Worm (Caenorhabditis elegans) whole organism, mixed stage, embryonic: ENCODE results near the gene unc-43.

ENCODE experiments used
- M03D4.4 ChIP-seq: sonication (generic microtip); optimal IDR thresholded peaks from 2 replicates; lab custom pipeline; 2017; ENCODE audit warnings: mild to moderate bottlenecking, missing genetic modification characterization, missing compliant biosample characterization
- bed-3 ChIP-seq: fragments of 200-800 bp; sonication (Bioruptor generic); optimal IDR thresholded peaks from 3 replicates; lab custom pipeline; 2018; ENCODE audit warnings: mild to moderate bottlenecking, missing genetic modification characterization, moderate library complexity, missing compliant biosample characterization
- blmp-1 ChIP-seq: fragments of 150-350 bp; optimal IDR thresholded peaks from 2 replicates; lab custom pipeline; 2014; ENCODE audit warnings: missing biosample characterization, missing genetic modification characterization
- ceh-39 ChIP-seq: fragments of 150-350 bp; optimal IDR thresholded peaks from 2 replicates; lab custom pipeline; 2014; ENCODE audit warnings: missing biosample characterization, missing genetic modification characterization
- ces-1 ChIP-seq: fragments of 150-350 bp; optimal IDR thresholded peaks from 2 replicates; lab custom pipeline; 2014; ENCODE audit warnings: missing biosample characterization, missing genetic modification reagents, missing genetic modification characterization
- cnd-1 ChIP-seq: fragments of 200-800 bp; sonication (Bioruptor generic); optimal IDR thresholded peaks from 2 replicates; lab custom pipeline; 2018; ENCODE audit warnings: mild to moderate bottlenecking, missing genetic modification characterization, missing compliant biosample characterization
- drap-1 ChIP-seq: fragments of 200-800 bp; sonication (Bioruptor generic); optimal IDR thresholded peaks from 3 replicates; lab custom pipeline; 2018; ENCODE audit warnings: mild to moderate bottlenecking, missing genetic modification characterization, missing compliant biosample characterization
- elt-1 ChIP-seq: sonication (generic microtip); optimal IDR thresholded peaks from 2 replicates; lab custom pipeline; 2017; ENCODE audit warnings: missing genetic modification characterization, mild to moderate bottlenecking, missing compliant biosample characterization, antibody characterized with exemption, moderate library complexity, borderline replicate concordance; ENCODE audit not compliant: insufficient read depth
- elt-3 ChIP-seq: fragments of 150-350 bp; optimal IDR thresholded peaks from 2 replicates; lab custom pipeline; 2014; ENCODE audit warnings: missing biosample characterization, missing genetic modification characterization
- flh-1 ChIP-seq: fragments of 200-800 bp; sonication (Bioruptor generic); optimal IDR thresholded peaks from 2 replicates; lab custom pipeline; 2018; ENCODE audit warnings: mild to moderate bottlenecking, missing genetic modification characterization, moderate library complexity, missing compliant biosample characterization
- ham-2 ChIP-seq: fragments of 200-800 bp; sonication (Bioruptor generic); optimal IDR thresholded peaks from 2 replicates; lab custom pipeline; 2018; ENCODE audit warnings: mild to moderate bottlenecking, missing genetic modification characterization, missing compliant biosample characterization
- hlh-1 ChIP-seq: fragments of 150-350 bp; optimal IDR thresholded peaks from 2 replicates; lab custom pipeline; 2014; ENCODE audit warnings: missing biosample characterization, missing genetic modification reagents, missing genetic modification characterization
- lin-13 ChIP-seq: fragments of 150-350 bp; optimal IDR thresholded peaks from 2 replicates; lab custom pipeline; 2014; ENCODE audit warnings: missing biosample characterization, missing genetic modification characterization
- lsy-2 ChIP-seq: fragments of 150-350 bp; optimal IDR thresholded peaks from 2 replicates; lab custom pipeline; 2014; ENCODE audit warnings: missing biosample characterization, missing genetic modification characterization
- mab-5 ChIP-seq: fragments of 150-350 bp; optimal IDR thresholded peaks from 2 replicates; lab custom pipeline; 2014; ENCODE audit warnings: missing biosample characterization, missing genetic modification characterization
- mep-1 ChIP-seq: fragments of 150-350 bp; optimal IDR thresholded peaks from 2 replicates; lab custom pipeline; 2017; ENCODE audit warnings: missing biosample characterization, missing genetic modification reagents, missing genetic modification characterization, inconsistent platforms
- nhr-12 ChIP-seq: fragments of 150-350 bp; optimal IDR thresholded peaks from 2 replicates; lab custom pipeline; 2014; ENCODE audit warnings: missing biosample characterization, missing genetic modification characterization
- nhr-237 ChIP-seq: fragments of 150-350 bp; optimal IDR thresholded peaks from 2 replicates; lab custom pipeline; 2014; ENCODE audit warnings: missing biosample characterization, missing genetic modification characterization
- nhr-28 ChIP-seq: fragments of 150-350 bp; optimal IDR thresholded peaks from 2 replicates; lab custom pipeline; 2014; ENCODE audit warnings: missing biosample characterization, missing genetic modification characterization
- nhr-76 ChIP-seq: sonication (generic microtip); optimal IDR thresholded peaks from 2 replicates; lab custom pipeline; 2017; ENCODE audit warnings: missing biosample characterization, missing genetic modification characterization
- pha-4 ChIP-seq: fragments of 150-350 bp; optimal IDR thresholded peaks from 2 replicates; lab custom pipeline; 2018; ENCODE audit warnings: missing biosample characterization, missing genetic modification reagents, missing genetic modification characterization
- sem-2 ChIP-seq: fragments of 200-800 bp; sonication (Bioruptor generic); optimal IDR thresholded peaks from 2 replicates; lab custom pipeline; 2018; ENCODE audit warnings: mild to moderate bottlenecking, missing genetic modification characterization, missing compliant biosample characterization
- snpc-4 ChIP-seq: fragments of 150-350 bp; optimal IDR thresholded peaks from 2 replicates; lab custom pipeline; 2014; ENCODE audit warnings: missing biosample characterization, missing genetic modification characterization
- sptf-1 ChIP-seq: sonication (generic microtip); optimal IDR thresholded peaks from 2 replicates; lab custom pipeline; 2017; ENCODE audit warnings: mild to moderate bottlenecking, missing genetic modification characterization, moderate library complexity, missing compliant biosample characterization
- unc-120 ChIP-seq: sonication (generic microtip); optimal IDR thresholded peaks from 2 replicates; lab custom pipeline; 2017; ENCODE audit warnings: missing genetic modification characterization, missing compliant biosample characterization; ENCODE audit not compliant: poor library complexity, severe bottlenecking
- unc-39 ChIP-seq: fragments of 150-350 bp; optimal IDR thresholded peaks from 2 replicates; lab custom pipeline; 2014; ENCODE audit warnings: missing biosample characterization, missing genetic modification characterization
- unc-62 ChIP-seq: fragments of 150-350 bp; optimal IDR thresholded peaks from 2 replicates; lab custom pipeline; 2014; ENCODE audit warnings: missing biosample characterization, missing genetic modification reagents, missing genetic modification characterization
- zip-8 ChIP-seq: fragments of 150-350 bp; optimal IDR thresholded peaks from 2 replicates; lab custom pipeline; 2014; ENCODE audit warnings: missing biosample characterization, missing genetic modification characterization
- ztf-11 ChIP-seq: fragments of 150-350 bp; optimal IDR thresholded peaks from 2 replicates; lab custom pipeline; 2014; ENCODE audit warnings: missing biosample characterization, missing genetic modification characterization

The unc-43 gene

ce11 chrIV:10345990-10346389, 4.0 kb downstream of the unc-43 start (continued):
- TF ChIP-seq blmp-1 (tag; lab: Kevin White, UChicago) (no peak), cnd-1 (tag; lab: Kevin White, UChicago) (no peak)

DNA sequence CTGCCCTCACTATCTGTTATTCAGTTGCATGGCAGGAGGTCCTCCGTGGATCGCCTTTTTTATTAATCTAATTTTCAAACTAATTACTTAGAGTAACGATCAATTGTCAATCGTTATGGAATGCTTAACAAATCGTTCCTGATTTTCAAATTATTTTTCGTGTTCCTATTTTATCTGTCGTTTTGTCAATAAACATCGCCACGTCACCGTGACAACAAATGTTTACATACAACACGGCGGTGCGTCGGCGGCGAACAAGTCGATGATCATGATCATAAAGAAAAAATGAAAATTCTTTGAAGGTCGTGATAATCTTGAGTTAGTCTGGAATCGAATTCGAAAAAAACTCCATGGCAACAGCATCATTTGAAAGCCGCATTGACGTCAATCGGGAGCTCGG, 4.5 kb downstream of the unc-43 start:
- TF ChIP-seq sptf-1 (no peak), nhr-76 (tag; lab: Kevin White, UChicago) (no peak), lin-13 (tag; lab: Kevin White, UChicago) (no peak), nhr-28 (tag; lab: Kevin White, UChicago) (no peak), snpc-4 (tag; lab: Kevin White, UChicago) (no peak), ceh-39 (no peak), sem-2 (GFP tag; lab: Kevin White, UChicago) (no peak), M03D4.4 (tag; lab: Kevin White, UChicago) (no peak), mep-1 (tag; lab: Kevin White, UChicago) (no peak)

DNA sequence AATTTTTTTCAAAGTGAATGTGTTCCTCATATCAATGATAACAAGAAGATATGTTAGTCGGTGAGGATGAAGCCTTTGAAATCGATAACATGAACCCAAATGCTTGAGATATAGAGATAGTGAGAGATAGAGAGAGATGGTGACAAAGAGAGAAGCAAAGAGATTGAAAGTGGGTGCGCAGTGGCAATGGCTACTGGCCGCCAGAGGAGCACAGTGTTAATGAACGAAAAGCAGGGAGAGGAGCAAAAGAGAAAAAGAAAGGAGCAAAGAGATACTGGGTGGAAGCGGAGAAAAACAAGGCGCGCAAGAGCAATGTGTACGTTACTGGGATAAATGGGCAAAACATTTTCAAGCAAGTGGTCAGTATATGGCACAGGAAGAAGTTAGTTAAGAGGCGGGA, 5.4 kb downstream of the unc-43 start:
- TF ChIP-seq mep-1 (tag; lab: Kevin White, UChicago) (peak; percentile 22), flh-1 (GFP tag; lab: Kevin White, UChicago) (no peak), ces-1 (peak; percentile 40), unc-120 (tag; lab: Kevin White, UChicago) (peak; percentile 43)

ce11 chrIV:10342361-10342706, 7.7 kb downstream of the unc-43 start:
- TF ChIP-seq elt-3 (peak; percentile 55), elt-1 (tag; lab: Kevin White, UChicago) (no peak), M03D4.4 (tag; lab: Kevin White, UChicago) (no peak), lsy-2 (tag; lab: Kevin White, UChicago) (no peak), unc-39 (tag; lab: Kevin White, UChicago) (no peak), nhr-12 (tag; lab: Kevin White, UChicago) (no peak), ham-2 (peak; percentile 14), mab-5 (no peak), ces-1 (no peak), sem-2 (GFP tag; lab: Kevin White, UChicago) (no peak), bed-3 (GFP tag; lab: Kevin White, UChicago) (no peak), unc-62 (GFP tag; lab: Kevin White, UChicago) (peak; percentile 77), mep-1 (tag; lab: Kevin White, UChicago) (no peak), unc-120 (tag; lab: Kevin White, UChicago) (peak; percentile 55), hlh-1 (tag; lab: Kevin White, UChicago) (no peak), ceh-39 (no peak), flh-1 (GFP tag; lab: Kevin White, UChicago) (no peak), blmp-1 (tag; lab: Kevin White, UChicago) (peak; percentile 84), drap-1 (no peak), snpc-4 (tag; lab: Kevin White, UChicago) (no peak), zip-8 (no peak), ztf-11 (no peak), pha-4 (tag; lab: Kevin White, UChicago) (no peak), nhr-28 (tag; lab: Kevin White, UChicago) (no peak)

- TF ChIP-seq nhr-76 (tag; lab: Kevin White, UChicago), result no peak
- peak; percentile 14 for TF ChIP-seq ces-1
Observed at ce11 chrIV:10341618-10342360, 8.2 kb downstream of the unc-43 start.

DNA sequence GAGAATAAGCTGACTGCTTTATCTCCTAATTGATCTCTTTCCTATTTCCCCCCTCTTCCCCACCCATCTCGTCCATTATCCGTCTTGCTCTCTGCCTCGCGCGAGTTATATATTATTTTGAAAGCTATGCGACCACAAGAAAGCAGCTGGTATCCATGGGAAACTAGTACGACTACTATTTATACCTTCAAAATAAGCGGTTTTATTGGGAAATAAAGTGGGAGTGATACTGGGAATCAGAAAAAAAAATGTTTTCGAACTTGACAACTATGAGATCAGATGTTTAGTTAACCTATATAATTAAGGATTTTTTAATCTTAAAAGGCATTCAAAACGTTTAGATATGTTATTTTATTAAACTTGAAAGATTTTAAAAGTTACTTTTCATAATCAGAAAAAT, 10.3 kb downstream of the unc-43 start:
- TF ChIP-seq elt-1 (tag; lab: Kevin White, UChicago), result no peak
- no peak for TF ChIP-seq blmp-1 (tag; lab: Kevin White, UChicago)
- no peak for TF ChIP-seq sem-2 (GFP tag; lab: Kevin White, UChicago)
- no peak for TF ChIP-seq unc-62 (GFP tag; lab: Kevin White, UChicago)
- no peak for TF ChIP-seq nhr-237 (tag; lab: Kevin White, UChicago)
- TF ChIP-seq nhr-76 (tag; lab: Kevin White, UChicago), result no peak
- no peak for TF ChIP-seq cnd-1 (tag; lab: Kevin White, UChicago)
- no peak for TF ChIP-seq drap-1
- TF ChIP-seq nhr-12 (tag; lab: Kevin White, UChicago), result no peak
- no peak for TF ChIP-seq unc-120 (tag; lab: Kevin White, UChicago)
- no peak for TF ChIP-seq M03D4.4 (tag; lab: Kevin White, UChicago)
